Worm (Caenorhabditis elegans): ENCODE measurements around the gene gldi-11.

ce11 chrII:4941541-4942206 lies 3.9 kb downstream of the gldi-11 start, which contains the start of gene ZK546.19:
- TF ChIP-seq dmd-9 (GFP tag; IDR thresholded peaks at IDR 0.05) (no peak), mes-2 (tag; optimal IDR thresholded peaks at IDR 0.05; ENCODE audit: poor library complexity, severe bottlenecking) (no peak), unc-62 (GFP tag; optimal IDR thresholded peaks at IDR 0.05 in 1 of 2) (no peak), unc-62 (tag; optimal IDR thresholded peaks at IDR 0.05) (no peak), ces-1 (GFP tag; optimal IDR thresholded peaks at IDR 0.05) (no peak)
